Fruit fly (Drosophila melanogaster): ENCODE results near the gene lectin-37Db.

dm6 chr2L:19403398-19403797, 15.5 kb upstream of the lectin-37Db start:
- TF ChIP-seq Sin3A (optimal IDR thresholded peaks at IDR 0.05) (no peak), ttk (optimal IDR thresholded peaks at IDR 0.05) (no peak), Myc (optimal IDR thresholded peaks at IDR 0.05) (no peak), psq (optimal IDR thresholded peaks at IDR 0.05) (no peak)

Data from Kc167 (cell line).